Fruit fly (Drosophila melanogaster): ENCODE data around the gene CG12523.

The CG12523 gene

DNA sequence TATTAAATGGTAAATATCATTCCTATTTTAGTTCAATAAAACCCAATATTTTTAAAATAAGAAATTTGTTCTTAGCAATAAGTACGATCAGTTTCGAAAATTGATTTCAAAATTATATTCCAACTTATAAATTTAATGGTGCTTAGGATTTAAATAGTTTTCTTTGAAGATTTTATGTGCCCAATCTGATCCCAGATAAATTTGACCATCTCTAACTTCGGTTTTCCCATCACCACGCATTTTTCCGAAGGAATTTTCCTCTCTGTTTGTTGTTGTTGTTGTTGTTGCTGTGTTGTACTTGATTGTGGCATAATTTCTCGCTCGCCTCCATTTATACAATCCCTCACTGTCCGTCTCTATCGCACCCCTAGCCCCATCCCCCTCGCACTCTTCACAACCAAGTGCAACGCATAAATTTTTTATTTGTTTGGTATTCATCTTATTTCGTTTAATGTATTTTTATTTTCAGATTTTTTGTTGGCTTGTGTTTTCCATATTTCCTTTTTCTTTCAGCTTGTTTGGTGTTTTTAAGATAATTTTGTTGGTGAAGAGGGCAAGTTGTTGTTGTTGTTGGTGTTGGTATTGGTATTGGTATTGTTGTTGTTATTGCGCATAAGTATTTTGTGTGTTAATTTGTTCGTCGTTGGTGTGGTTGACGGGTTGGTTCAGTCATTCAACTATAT is 48.8 kb downstream of the CG12523 start (continued):
- TF ChIP-seq Taf1 (GFP tag; IDR thresholded peaks at IDR 0.05) = no peak
- TF ChIP-seq HLH4C (GFP tag; IDR thresholded peaks at IDR 0.05; ENCODE audit: partially characterized antibody) = no peak
- TF ChIP-seq CG3847 (GFP tag; IDR thresholded peaks at IDR 0.05) = no peak
- TF ChIP-seq CG15514 (GFP tag; optimal IDR thresholded peaks at IDR 0.05) = no peak
- TF ChIP-seq Tbp (GFP tag; optimal IDR thresholded peaks at IDR 0.05) = no peak
- TF ChIP-seq CG10431 (GFP tag; optimal IDR thresholded peaks at IDR 0.05) = no peak
- TF ChIP-seq nerfin-2 (GFP tag; IDR thresholded peaks at IDR 0.05; ENCODE audit: partially characterized antibody) = no peak
- no peak for TF ChIP-seq dimm (GFP tag; IDR thresholded peaks at IDR 0.05)
- no peak for TF ChIP-seq Drgx (GFP tag; IDR thresholded peaks at IDR 0.05)
- no peak for TF ChIP-seq Dll (GFP tag; IDR thresholded peaks at IDR 0.05; ENCODE audit: partially characterized antibody)
- no peak for TF ChIP-seq twi (tag; optimal IDR thresholded peaks at IDR 0.05)

DNA sequence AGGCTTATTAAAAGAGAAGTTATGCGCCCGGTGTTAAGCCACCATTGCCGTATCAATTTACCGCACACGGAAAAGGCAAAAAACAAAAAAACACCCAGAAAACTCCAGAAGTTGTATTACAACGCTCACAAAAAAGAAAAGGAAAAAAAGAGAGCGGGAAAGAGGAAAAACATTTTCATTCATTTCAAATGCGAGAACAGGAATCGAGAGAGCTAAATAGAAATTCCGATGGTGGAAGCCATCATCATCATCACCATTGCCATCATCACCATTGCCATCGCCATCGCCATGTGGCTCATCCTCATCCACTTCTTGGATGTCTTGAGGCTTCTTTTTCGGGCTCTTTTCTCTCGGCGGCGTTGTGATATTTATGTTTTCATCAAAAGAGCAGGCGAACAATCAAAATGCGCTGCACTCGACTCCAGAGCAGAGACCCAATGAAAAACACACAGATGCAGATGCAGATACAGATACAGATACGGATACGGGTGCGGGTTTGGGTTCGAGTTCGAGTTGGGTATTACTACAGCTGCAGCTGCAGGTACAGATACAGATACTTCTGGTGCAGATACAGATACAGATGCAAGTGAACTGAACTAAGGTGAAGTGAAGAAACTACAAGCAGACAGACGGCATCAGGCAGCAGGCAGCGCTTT is 50.2 kb downstream of the CG12523 start:
- no peak for TF ChIP-seq HmgD (GFP tag; optimal IDR thresholded peaks at IDR 0.05)
- no peak for TF ChIP-seq CG34224 (GFP tag; IDR thresholded peaks at IDR 0.05; ENCODE audit: partially characterized antibody)
- TF ChIP-seq CG16779 (GFP tag; IDR thresholded peaks at IDR 0.05) = no peak
- peak; percentile 96 for TF ChIP-seq pros (GFP tag; optimal IDR thresholded peaks at IDR 0.05)
- no peak for TF ChIP-seq pb (GFP tag; optimal IDR thresholded peaks at IDR 0.05)
- TF ChIP-seq dati (GFP tag; IDR thresholded peaks at IDR 0.05) = no peak
- peak; percentile 5 for TF ChIP-seq CG15601 (tag; optimal IDR thresholded peaks at IDR 0.05)
- no peak for TF ChIP-seq CG9932 (GFP tag; IDR thresholded peaks at IDR 0.05)
- peak; percentile 2 for TF ChIP-seq Lpt (GFP tag; optimal IDR thresholded peaks at IDR 0.05)
- TF ChIP-seq CG8924 (tag; optimal IDR thresholded peaks at IDR 0.05) = peak; percentile 11
- TF ChIP-seq CG32767 (GFP tag; IDR thresholded peaks at IDR 0.05) = peak; percentile 34; the same call in 1 of the 2 replicates
- TF ChIP-seq CG10543 (GFP tag; optimal IDR thresholded peaks at IDR 0.05) = peak; percentile 20
- peak; percentile 63 for TF ChIP-seq gcm (GFP tag; optimal IDR thresholded peaks at IDR 0.05)
- peak; percentile 70 for TF ChIP-seq sqz (GFP tag; optimal IDR thresholded peaks at IDR 0.05)
- 0 out of 2 replicates have a peak, but pooled peaks have one; percentile 7 for TF ChIP-seq stc (GFP tag; IDR thresholded peaks at IDR 0.05)
- peak; percentile 96; the same call in 2 of the 3 replicates for TF ChIP-seq CG2199 (GFP tag; IDR thresholded peaks at IDR 0.05)
- TF ChIP-seq ac (GFP tag; optimal IDR thresholded peaks at IDR 0.05) = peak; percentile 87
- TF ChIP-seq Trl (optimal IDR thresholded peaks at IDR 0.05) = peak; percentile 19 to 49
- TF ChIP-seq Trl (GFP tag; optimal IDR thresholded peaks at IDR 0.05) = no peak
- 0 out of 2 replicates have a peak, but pooled peaks have one; percentile 37 for TF ChIP-seq vvl (GFP tag; IDR thresholded peaks at IDR 0.05)
- TF ChIP-seq CG5180 (GFP tag; optimal IDR thresholded peaks at IDR 0.05) = peak; percentile 79
- 0 out of 2 replicates have a peak, but pooled peaks have one; percentile 6 for TF ChIP-seq Drgx (GFP tag; IDR thresholded peaks at IDR 0.05)
- peak; percentile 99 for TF ChIP-seq grn (GFP tag; optimal IDR thresholded peaks at IDR 0.05)
- TF ChIP-seq Med (GFP tag) = peak; percentile 70
- TF ChIP-seq Hr39 (optimal IDR thresholded peaks at IDR 0.05) = no peak
- TF ChIP-seq nerfin-1 (tag; optimal IDR thresholded peaks at IDR 0.05) = peak; percentile 63
- peak; percentile 87 for TF ChIP-seq z (GFP tag; IDR thresholded peaks at IDR 0.05)
- peak; percentile 59 for TF ChIP-seq sd (tag; optimal IDR thresholded peaks at IDR 0.05)
- TF ChIP-seq bowl (GFP tag; IDR thresholded peaks at IDR 0.05) = no peak
- peak; percentile 97 for TF ChIP-seq kni (GFP tag; optimal IDR thresholded peaks at IDR 0.05)
- peak; percentile 58 for TF ChIP-seq da (GFP tag; optimal IDR thresholded peaks at IDR 0.05)
- no peak for TF ChIP-seq B-H2 (GFP tag; optimal IDR thresholded peaks at IDR 0.05)
- no peak for TF ChIP-seq tio (GFP tag; optimal IDR thresholded peaks at IDR 0.05)
- TF ChIP-seq CG4360 (GFP tag; IDR thresholded peaks at IDR 0.05) = peak; percentile 37; the same call in 1 of the 2 replicates
- TF ChIP-seq Nf-YB (GFP tag; optimal IDR thresholded peaks at IDR 0.05) = peak; percentile 39
- peak; percentile 83 for TF ChIP-seq cg (GFP tag; optimal IDR thresholded peaks at IDR 0.05)
- peak in 1 of 2 experiments; percentile 46 for TF ChIP-seq tll (GFP tag; optimal IDR thresholded peaks at IDR 0.05)
- TF ChIP-seq otp (GFP tag; IDR thresholded peaks at IDR 0.05) = no peak
